Fruit fly (Drosophila melanogaster) whole organism, pupa: ENCODE results near the gene bol.

Source experiments
- CG13204 ChIP-seq: fragments of 200-800 bp; sonication (Bioruptor generic); optimal IDR thresholded peaks from 2 replicates; lab custom pipeline; 2018; ENCODE audit warnings: missing biosample characterization, mild to moderate bottlenecking, missing genetic modification characterization, moderate library complexity
- CG17806 ChIP-seq: fragments of 200-800 bp; sonication (Bioruptor generic); optimal IDR thresholded peaks from 2 replicates; lab custom pipeline; 2018; ENCODE audit warnings: missing biosample characterization, mild to moderate bottlenecking, missing genetic modification characterization, moderate library complexity
- CG32121 ChIP-seq: fragments of 200-800 bp; sonication (Bioruptor generic); IDR thresholded peaks from 2 replicates; pipeline ENCODE4 v1.3.6; 2022; ENCODE audit warnings: missing biosample characterization, missing genetic modification characterization

DNA sequence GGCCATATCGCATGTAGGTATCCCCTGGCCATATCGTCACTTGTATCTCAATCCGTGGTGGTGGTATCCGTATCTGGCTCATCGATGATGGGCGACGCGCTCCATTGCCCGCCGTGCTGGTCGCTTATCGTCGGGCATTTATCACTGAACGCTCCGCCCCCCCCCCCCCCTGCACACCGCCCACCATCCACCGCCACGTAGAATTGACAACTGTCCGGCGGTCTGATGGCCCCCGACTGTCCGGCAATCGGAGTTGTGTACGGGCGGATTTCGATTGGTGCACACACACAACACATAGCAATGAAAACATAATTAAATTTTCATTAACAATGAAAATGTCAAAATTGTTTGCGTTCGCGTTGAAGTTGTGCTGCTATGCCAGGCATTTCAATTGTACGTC, 19.8 kb downstream of the bol start:
- TF ChIP-seq CG17806: no peak
- no peak for TF ChIP-seq CG32121 (GFP tag; lab: Robert Waterston, UW)
- TF ChIP-seq CG13204: no peak
